Fruit fly (Drosophila melanogaster) whole organism, embryonic: Measurements from ENCODE around the gene CG8042.

Experiments
- CG10267 ChIP-seq: fragments of 200-800 bp; sonication (Bioruptor generic); optimal IDR thresholded peaks from 2 replicates; lab custom pipeline; 2018; ENCODE audit warnings: missing biosample characterization, mild to moderate bottlenecking, missing genetic modification characterization, moderate library complexity
- CG10462 ChIP-seq: fragments of 200-800 bp; sonication (Bioruptor generic); optimal IDR thresholded peaks from 2 replicates; lab custom pipeline; 2016; ENCODE audit warnings: missing biosample characterization, missing genetic modification characterization
- CG10543 ChIP-seq: fragments of 200-800 bp; sonication (Bioruptor generic); optimal IDR thresholded peaks from 3 replicates; lab custom pipeline; 2017; ENCODE audit warnings: missing biosample characterization, mild to moderate bottlenecking, missing genetic modification characterization, moderate library complexity
- CG11456 ChIP-seq: fragments of 200-800 bp; sonication (Bioruptor generic); IDR thresholded peaks from 3 replicates; pipeline ENCODE4 v1.3.6; 2022; ENCODE audit warnings: missing biosample characterization, missing genetic modification characterization
- CG11696 ChIP-seq: fragments of 200-800 bp; sonication (Bioruptor generic); IDR thresholded peaks from 2 replicates; pipeline ENCODE4 v1.3.6; 2022; ENCODE audit warnings: missing biosample characterization, missing genetic modification characterization
- CG17612 ChIP-seq: fragments of 200-800 bp; sonication (Bioruptor generic); IDR thresholded peaks from 2 replicates; pipeline ENCODE4 v1.3.6; 2022; ENCODE audit warnings: missing biosample characterization, missing genetic modification characterization
- CG17912 ChIP-seq: fragments of 200-800 bp; sonication (Bioruptor generic); optimal IDR thresholded peaks from 2 replicates; lab custom pipeline; 2018; ENCODE audit warnings: missing biosample characterization, mild to moderate bottlenecking, missing genetic modification characterization
- CG18619 ChIP-seq: fragments of 200-800 bp; sonication (Bioruptor generic); optimal IDR thresholded peaks from 3 replicates; lab custom pipeline; 2017; ENCODE audit warnings: missing biosample characterization, mild to moderate bottlenecking, missing genetic modification characterization
- CG2875 ChIP-seq: fragments of 200-800 bp; sonication (Bioruptor generic); optimal IDR thresholded peaks from 2 replicates; lab custom pipeline; 2017; ENCODE audit warnings: missing biosample characterization, mild to moderate bottlenecking, missing genetic modification characterization, missing genetic modification reagents
- CG3995 ChIP-seq: fragments of 200-800 bp; sonication (Bioruptor generic); optimal IDR thresholded peaks from 3 replicates; lab custom pipeline; 2016; ENCODE audit warnings: missing biosample characterization, missing genetic modification characterization
- CG4360 ChIP-seq: fragments of 200-800 bp; sonication (Bioruptor generic); IDR thresholded peaks from 2 replicates; pipeline ENCODE4 v1.3.6; 2022; ENCODE audit warnings: missing biosample characterization, missing genetic modification characterization
- CG4617 ChIP-seq: fragments of 200-800 bp; sonication (Bioruptor generic); optimal IDR thresholded peaks from 3 replicates; lab custom pipeline; 2016; ENCODE audit warnings: missing biosample characterization, missing genetic modification characterization, borderline replicate concordance
- CG6175 ChIP-seq: fragments of 200-800 bp; sonication (Bioruptor generic); IDR thresholded peaks from 3 replicates; pipeline ENCODE4 v1.3.6; 2022; ENCODE audit warnings: missing biosample characterization, missing genetic modification characterization
- CG6254 ChIP-seq: fragments of 200-800 bp; sonication (Bioruptor generic); optimal IDR thresholded peaks from 3 replicates; lab custom pipeline; 2017; ENCODE audit warnings: mild to moderate bottlenecking, missing biosample characterization, missing genetic modification reagents, missing genetic modification characterization
- CG6654 ChIP-seq: fragments of 200-800 bp; sonication (Bioruptor generic); optimal IDR thresholded peaks from 2 replicates; lab custom pipeline; 2017; ENCODE audit warnings: missing biosample characterization, mild to moderate bottlenecking, missing genetic modification characterization
- CG8281 ChIP-seq: fragments of 200-800 bp; sonication (Bioruptor generic); optimal IDR thresholded peaks from 2 replicates; lab custom pipeline; 2018; ENCODE audit warnings: missing biosample characterization, mild to moderate bottlenecking, missing genetic modification characterization, moderate library complexity
- CG8478 ChIP-seq: fragments of >200 bp; optimal IDR thresholded peaks from 2 replicates; lab custom pipeline; 2018
- CG9876 ChIP-seq: fragments of 200-800 bp; sonication (Bioruptor generic); optimal IDR thresholded peaks from 2 replicates; lab custom pipeline; 2016; ENCODE audit warnings: missing biosample characterization, missing genetic modification characterization
- Chrac-16 ChIP-seq: fragments of 200-800 bp; sonication (Bioruptor generic); optimal IDR thresholded peaks from 3 replicates; lab custom pipeline; 2016; ENCODE audit warnings: missing biosample characterization, missing genetic modification characterization
- CkIIα-i1 ChIP-seq: fragments of 200-800 bp; sonication (Bioruptor generic); IDR thresholded peaks from 2 replicates; pipeline ENCODE4 v1.3.6; 2022; ENCODE audit warnings: missing biosample characterization, missing genetic modification characterization
- E2f1 ChIP-seq: fragments of 200-800 bp; sonication (Bioruptor generic); IDR thresholded peaks from 2 replicates; pipeline ENCODE4 v1.3.6; 2022; ENCODE audit warnings: missing biosample characterization, missing genetic modification characterization
- Hey ChIP-seq: fragments of 200-800 bp; sonication (Bioruptor generic); optimal IDR thresholded peaks from 3 replicates; lab custom pipeline; 2018; ENCODE audit warnings: missing biosample characterization, mild to moderate bottlenecking, missing genetic modification characterization
- HmgZ ChIP-seq: fragments of 200-800 bp; sonication (Bioruptor generic); optimal IDR thresholded peaks from 2 replicates; lab custom pipeline; 2018; ENCODE audit warnings: missing biosample characterization, mild to moderate bottlenecking, missing genetic modification characterization
- Hr51 ChIP-seq, 2 experiments: fragments of 200-800 bp; sonication (Bioruptor generic); optimal IDR thresholded peaks; 2 replicates in 1 of 2; 3 replicates in 1 of 2; lab custom pipeline; 2016 to 2018; ENCODE audit warnings: missing biosample characterization in 2 of 2, missing genetic modification characterization in 2 of 2, mild to moderate bottlenecking in 1 of 2, moderate library complexity in 1 of 2
- Mad ChIP-seq: fragments of 200-800 bp; sonication (Bioruptor generic); optimal IDR thresholded peaks from 2 replicates; lab custom pipeline; 2016; ENCODE audit warnings: missing biosample characterization, missing genetic modification characterization
- Med ChIP-seq: fragments of 200-800 bp; sonication (Bioruptor generic); peaks from one replicate; lab custom pipeline; 2016; ENCODE audit warnings: missing biosample characterization, missing genetic modification characterization, mild to moderate bottlenecking, inconsistent platforms, moderate library complexity
- NC2α ChIP-seq: fragments of 200-800 bp; sonication (Bioruptor generic); optimal IDR thresholded peaks from 2 replicates; lab custom pipeline; 2016; ENCODE audit warnings: missing biosample characterization, missing genetic modification characterization
- Oli ChIP-seq: fragments of 200-800 bp; sonication (Bioruptor generic); optimal IDR thresholded peaks from 2 replicates; lab custom pipeline; 2018; ENCODE audit warnings: missing biosample characterization, mild to moderate bottlenecking, missing genetic modification characterization, moderate library complexity
- PHDP ChIP-seq: fragments of 200-800 bp; sonication (Bioruptor generic); optimal IDR thresholded peaks from 3 replicates; lab custom pipeline; 2018; ENCODE audit warnings: missing biosample characterization, mild to moderate bottlenecking, missing genetic modification characterization, moderate library complexity
- Scr ChIP-seq: fragments of 200-800 bp; sonication (Bioruptor generic); IDR thresholded peaks from 2 replicates; pipeline ENCODE4 v1.3.6; 2022; ENCODE audit warnings: missing biosample characterization, missing genetic modification characterization; ENCODE audit not compliant: partially characterized antibody
- Spps ChIP-seq: fragments of 200-800 bp; sonication (Bioruptor generic); optimal IDR thresholded peaks from 2 replicates; lab custom pipeline; 2018; ENCODE audit warnings: missing biosample characterization, mild to moderate bottlenecking, missing genetic modification characterization
- YL-1 ChIP-seq: fragments of 200-800 bp; sonication (Bioruptor generic); optimal IDR thresholded peaks from 3 replicates; lab custom pipeline; 2017; ENCODE audit warnings: missing biosample characterization, mild to moderate bottlenecking, missing genetic modification characterization
- ab ChIP-seq: fragments of 200-800 bp; sonication (Bioruptor generic); optimal IDR thresholded peaks from 2 replicates; lab custom pipeline; 2016; ENCODE audit warnings: missing biosample characterization, missing genetic modification characterization
- amos ChIP-seq: fragments of 200-800 bp; sonication (Bioruptor generic); IDR thresholded peaks from 2 replicates; pipeline ENCODE4 v1.3.6; 2022; ENCODE audit warnings: missing biosample characterization, missing genetic modification characterization; ENCODE audit not compliant: partially characterized antibody
- aop ChIP-seq: fragments of 200-800 bp; sonication (Bioruptor generic); IDR thresholded peaks from 2 replicates; pipeline ENCODE4 v1.3.6; 2022; ENCODE audit warnings: missing biosample characterization, missing genetic modification characterization
- az2 ChIP-seq: fragments of 200-800 bp; sonication (Bioruptor generic); optimal IDR thresholded peaks from 3 replicates; lab custom pipeline; 2016; ENCODE audit warnings: missing biosample characterization, missing genetic modification characterization
- bsh ChIP-seq, 2 experiments: fragments of 200-800 bp; sonication (Bioruptor generic); optimal IDR thresholded peaks; 2 replicates each; lab custom pipeline; 2017 to 2018; ENCODE audit warnings: mild to moderate bottlenecking in 2 of 2, missing biosample characterization in 2 of 2, missing genetic modification characterization in 2 of 2, moderate library complexity in 1 of 2
- fd3F ChIP-seq: fragments of 200-800 bp; sonication (Bioruptor generic); optimal IDR thresholded peaks from 2 replicates; lab custom pipeline; 2018; ENCODE audit warnings: missing biosample characterization, mild to moderate bottlenecking, missing genetic modification characterization, moderate library complexity
- her ChIP-seq: fragments of 200-800 bp; sonication (Bioruptor generic); optimal IDR thresholded peaks from 2 replicates; lab custom pipeline; 2016; ENCODE audit warnings: missing biosample characterization, missing genetic modification characterization
- inv ChIP-seq: fragments of 200-800 bp; sonication (Bioruptor generic); IDR thresholded peaks from 2 replicates; pipeline ENCODE4 v1.3.6; 2022; ENCODE audit warnings: missing biosample characterization, missing genetic modification characterization; ENCODE audit not compliant: partially characterized antibody
- jigr1 ChIP-seq: fragments of 200-800 bp; sonication (Bioruptor generic); IDR thresholded peaks from 3 replicates; pipeline ENCODE4 v1.3.6; 2022; ENCODE audit warnings: missing biosample characterization, missing genetic modification characterization
- jing ChIP-seq: fragments of 200-800 bp; sonication (Bioruptor generic); optimal IDR thresholded peaks from 2 replicates; lab custom pipeline; 2018; ENCODE audit warnings: missing biosample characterization, mild to moderate bottlenecking, missing genetic modification characterization
- mam ChIP-seq: fragments of 200-800 bp; sonication (Bioruptor generic); optimal IDR thresholded peaks from 3 replicates; lab custom pipeline; 2016; ENCODE audit warnings: missing biosample characterization, missing genetic modification characterization
- oc ChIP-seq: fragments of 200-800 bp; sonication (Bioruptor generic); optimal IDR thresholded peaks from 2 replicates; lab custom pipeline; 2018; ENCODE audit warnings: missing biosample characterization, mild to moderate bottlenecking, missing genetic modification characterization, moderate library complexity
- pho ChIP-seq: fragments of 200-800 bp; sonication (Bioruptor generic); optimal IDR thresholded peaks from 2 replicates; lab custom pipeline; 2016; ENCODE audit warnings: missing biosample characterization, missing genetic modification characterization
- sd ChIP-seq: fragments of 200-800 bp; sonication (Bioruptor generic); optimal IDR thresholded peaks from 3 replicates; lab custom pipeline; 2018; ENCODE audit warnings: missing biosample characterization, mild to moderate bottlenecking, missing genetic modification characterization, moderate library complexity
- sqz ChIP-seq: fragments of 200-800 bp; sonication (Bioruptor generic); optimal IDR thresholded peaks from 3 replicates; lab custom pipeline; 2018; ENCODE audit warnings: missing biosample characterization, mild to moderate bottlenecking, missing genetic modification characterization
- stwl ChIP-seq: fragments of 200-800 bp; sonication (Bioruptor generic); optimal IDR thresholded peaks from 3 replicates; lab custom pipeline; 2018; ENCODE audit warnings: missing biosample characterization, mild to moderate bottlenecking, missing genetic modification characterization, moderate library complexity
- tin ChIP-seq: fragments of 200-800 bp; sonication (Bioruptor generic); optimal IDR thresholded peaks from 3 replicates; lab custom pipeline; 2016; ENCODE audit warnings: missing biosample characterization, missing genetic modification characterization
- vnd ChIP-seq: fragments of 200-800 bp; sonication (Bioruptor generic); IDR thresholded peaks from 3 replicates; pipeline ENCODE4 v1.3.6; 2022; ENCODE audit warnings: missing biosample characterization, missing genetic modification characterization; ENCODE audit not compliant: partially characterized antibody
- zf30C ChIP-seq: fragments of 200-800 bp; sonication (Bioruptor generic); optimal IDR thresholded peaks from 3 replicates; lab custom pipeline; 2018; ENCODE audit warnings: missing biosample characterization, mild to moderate bottlenecking, missing genetic modification characterization
- zfh1 ChIP-seq: fragments of 200-800 bp; sonication (Bioruptor generic); IDR thresholded peaks from 3 replicates; pipeline ENCODE4 v1.3.6; 2022; ENCODE audit warnings: missing biosample characterization, missing genetic modification characterization

CG8042 gene

dm6 chr3L:7947880-7948286, 26.9 kb downstream of the CG8042 start, which contains the start of gene exex (continued):
- TF ChIP-seq aop (GFP tag; lab: Robert Waterston, UW), result no peak
- TF ChIP-seq Mad (GFP tag; lab: Kevin White, UChicago), result no peak
- no peak for TF ChIP-seq CG4360
- no peak for TF ChIP-seq zf30C (GFP tag; lab: Kevin White, UChicago)
- TF ChIP-seq az2 (GFP tag; lab: Kevin White, UChicago), result no peak
- no peak for TF ChIP-seq CG10462 (GFP tag; lab: Kevin White, UChicago)
- no peak for TF ChIP-seq CG11696
- no peak for TF ChIP-seq bsh (GFP tag; optimal IDR thresholded peaks at IDR 0.05; lab: Kevin White, UChicago)
- no peak for TF ChIP-seq CG17912 (GFP tag; lab: Kevin White, UChicago)
- TF ChIP-seq CG10543, result peak; percentile 33
- no peak for TF ChIP-seq CG11456 (GFP tag; lab: Robert Waterston, UW)
- TF ChIP-seq zfh1 (GFP tag; lab: Robert Waterston, UW), result no peak
- peak; percentile 85 for TF ChIP-seq sd (tag; lab: Kevin White, UChicago)
- TF ChIP-seq inv (GFP tag; lab: Robert Waterston, UW), result no peak
- no peak for TF ChIP-seq CG8478 (lab: Kevin White, UChicago)
- TF ChIP-seq amos (GFP tag; lab: Robert Waterston, UW), result peak; percentile 17; the same call in 1 of the 2 replicates
- TF ChIP-seq NC2α (GFP tag; lab: Kevin White, UChicago), result no peak
- no peak for TF ChIP-seq her (GFP tag; lab: Kevin White, UChicago)
- no peak for TF ChIP-seq Scr (GFP tag; lab: Robert Waterston, UW)
- TF ChIP-seq YL-1 (GFP tag; lab: Kevin White, UChicago), result no peak
- TF ChIP-seq jigr1 (GFP tag; lab: Robert Waterston, UW), result no peak
- TF ChIP-seq CG3995 (GFP tag; lab: Kevin White, UChicago), result no peak
- no peak for TF ChIP-seq CkIIα-i1
- peak; percentile 48 for TF ChIP-seq HmgZ (tag; lab: Kevin White, UChicago)
- TF ChIP-seq CG4617 (GFP tag; lab: Kevin White, UChicago), result no peak
- TF ChIP-seq Hr51 (GFP tag; optimal IDR thresholded peaks at IDR 0.05; lab: Kevin White, UChicago), result no peak
- TF ChIP-seq CG17612, result no peak
- TF ChIP-seq ab, result no peak
- peak; percentile 14 for TF ChIP-seq oc (tag; lab: Kevin White, UChicago)
- no peak for TF ChIP-seq Oli (tag; lab: Kevin White, UChicago)
- no peak for TF ChIP-seq sqz
- TF ChIP-seq Chrac-16, result no peak
- TF ChIP-seq CG10267, result peak; percentile 6
- TF ChIP-seq CG18619 (GFP tag; lab: Kevin White, UChicago), result no peak
- peak; percentile 4 for TF ChIP-seq Hey (tag; lab: Kevin White, UChicago)
- peak; percentile 73 for TF ChIP-seq Med (GFP tag; lab: Kevin White, UChicago)
- TF ChIP-seq fd3F (GFP tag; lab: Kevin White, UChicago), result no peak
- no peak for TF ChIP-seq CG8281 (tag; lab: Kevin White, UChicago)
- no peak for TF ChIP-seq E2f1 (GFP tag; lab: Robert Waterston, UW)
- TF ChIP-seq CG2875 (GFP tag; lab: Kevin White, UChicago), result no peak
- no peak for TF ChIP-seq CG6175 (GFP tag; lab: Robert Waterston, UW)
- no peak for TF ChIP-seq PHDP (tag; lab: Kevin White, UChicago)
- no peak for TF ChIP-seq CG6654 (GFP tag; lab: Kevin White, UChicago)
- no peak for TF ChIP-seq stwl (tag; lab: Kevin White, UChicago)
- no peak for TF ChIP-seq mam (GFP tag; lab: Kevin White, UChicago)
- no peak for TF ChIP-seq CG9876
- TF ChIP-seq vnd (GFP tag; lab: Robert Waterston, UW), result no peak
- TF ChIP-seq jing, result no peak
- TF ChIP-seq Spps (tag; lab: Kevin White, UChicago), result no peak
- no peak for TF ChIP-seq CG6254
- TF ChIP-seq pho, result no peak
- TF ChIP-seq tin (GFP tag; lab: Kevin White, UChicago), result no peak
